Worm (Caenorhabditis elegans) whole organism, late embryonic: Measurements from ENCODE around the gene Y25C1A.8.

Experiments used
- C08G9.2 ChIP-seq: sonication (generic microtip); optimal IDR thresholded peaks from 2 replicates; lab custom pipeline; 2016; ENCODE audit warnings: mild to moderate bottlenecking, missing genetic modification characterization, moderate library complexity, missing compliant biosample characterization
- F13H6.1 ChIP-seq: sonication (generic microtip); optimal IDR thresholded peaks from 2 replicates; lab custom pipeline; 2016; ENCODE audit warnings: missing genetic modification characterization, missing compliant biosample characterization
- K02D7.2 ChIP-seq: sonication (generic microtip); optimal IDR thresholded peaks from 2 replicates; lab custom pipeline; 2017; ENCODE audit warnings: mild to moderate bottlenecking, missing genetic modification characterization, missing compliant biosample characterization
- K09A11.1 ChIP-seq: sonication (generic microtip); optimal IDR thresholded peaks from 2 replicates; lab custom pipeline; 2017; ENCODE audit warnings: antibody characterized with exemption, mild to moderate bottlenecking, missing genetic modification characterization, missing compliant biosample characterization; ENCODE audit not compliant: insufficient read depth
- ama-1 ChIP-seq: fragments of 150-350 bp; optimal IDR thresholded peaks from 2 replicates; lab custom pipeline; 2014
- ceh-19 ChIP-seq: fragments of 200-800 bp; sonication (Bioruptor generic); optimal IDR thresholded peaks from 2 replicates; lab custom pipeline; 2018; ENCODE audit warnings: mild to moderate bottlenecking, missing genetic modification characterization, missing compliant biosample characterization
- ceh-2 ChIP-seq: sonication (generic microtip); optimal IDR thresholded peaks from 2 replicates; lab custom pipeline; 2016; ENCODE audit warnings: missing genotype, missing genetic modification characterization, missing compliant biosample characterization
- ceh-31 ChIP-seq: sonication (generic microtip); optimal IDR thresholded peaks from 2 replicates; lab custom pipeline; 2016; ENCODE audit warnings: missing genetic modification characterization, missing compliant biosample characterization
- ceh-34 ChIP-seq: sonication (generic microtip); optimal IDR thresholded peaks from 2 replicates; lab custom pipeline; 2016; ENCODE audit warnings: mild to moderate bottlenecking, missing genetic modification characterization, missing compliant biosample characterization
- ceh-48 ChIP-seq: sonication (generic microtip); optimal IDR thresholded peaks from 2 replicates; lab custom pipeline; 2016; ENCODE audit warnings: missing genetic modification characterization, inconsistent platforms, missing compliant biosample characterization
- ceh-9 ChIP-seq: sonication (generic microtip); optimal IDR thresholded peaks from 2 replicates; lab custom pipeline; 2016; ENCODE audit warnings: mild to moderate bottlenecking, missing genetic modification characterization, inconsistent platforms, missing compliant biosample characterization
- ets-4 ChIP-seq: sonication (generic microtip); optimal IDR thresholded peaks from 2 replicates; lab custom pipeline; 2016; ENCODE audit warnings: missing genetic modification characterization, missing compliant biosample characterization
- hlh-13 ChIP-seq: fragments of 200-800 bp; sonication (Bioruptor generic); optimal IDR thresholded peaks from 2 replicates; lab custom pipeline; 2018; ENCODE audit warnings: mild to moderate bottlenecking, missing genetic modification characterization, missing compliant biosample characterization
- hlh-30 ChIP-seq: sonication (generic microtip); optimal IDR thresholded peaks from 2 replicates; lab custom pipeline; 2017; ENCODE audit warnings: antibody characterized with exemption, missing genetic modification characterization, missing compliant biosample characterization; ENCODE audit not compliant: insufficient read depth
- hlh-6 ChIP-seq: sonication (generic microtip); optimal IDR thresholded peaks from 2 replicates; lab custom pipeline; 2016; ENCODE audit warnings: missing genotype, missing genetic modification characterization, missing compliant biosample characterization
- hlh-8 ChIP-seq: sonication (generic microtip); optimal IDR thresholded peaks from 2 replicates; lab custom pipeline; 2016; ENCODE audit warnings: missing genotype, missing genetic modification characterization, missing compliant biosample characterization
- lin-11 ChIP-seq: fragments of 200-800 bp; sonication (Bioruptor generic); optimal IDR thresholded peaks from 2 replicates; lab custom pipeline; 2018; ENCODE audit warnings: mild to moderate bottlenecking, missing genetic modification characterization, missing compliant biosample characterization
- mec-3 ChIP-seq: sonication (generic microtip); optimal IDR thresholded peaks from 2 replicates; lab custom pipeline; 2016; ENCODE audit warnings: borderline replicate concordance, missing genetic modification characterization, missing compliant biosample characterization
- nfya-1 ChIP-seq: sonication (generic microtip); optimal IDR thresholded peaks from 2 replicates; lab custom pipeline; 2017; ENCODE audit warnings: missing genetic modification characterization, mild to moderate bottlenecking, missing compliant biosample characterization, antibody characterized with exemption, moderate library complexity
- nhr-11 ChIP-seq: fragments of 150-350 bp; optimal IDR thresholded peaks from 2 replicates; lab custom pipeline; 2014; ENCODE audit warnings: missing biosample characterization, missing genetic modification characterization
- nhr-232 ChIP-seq: sonication (generic microtip); optimal IDR thresholded peaks from 2 replicates; lab custom pipeline; 2016; ENCODE audit warnings: missing genetic modification characterization, missing compliant biosample characterization
- pha-2 ChIP-seq: sonication (generic microtip); optimal IDR thresholded peaks from 2 replicates; lab custom pipeline; 2017; ENCODE audit warnings: mild to moderate bottlenecking, missing genetic modification characterization, missing compliant biosample characterization
- pros-1 ChIP-seq: fragments of 150-350 bp; optimal IDR thresholded peaks from 2 replicates; lab custom pipeline; 2014; ENCODE audit warnings: missing biosample characterization, missing genetic modification reagents, missing genetic modification characterization
- ref-2 ChIP-seq: sonication (generic microtip); optimal IDR thresholded peaks from 2 replicates; lab custom pipeline; 2016; ENCODE audit warnings: missing genetic modification characterization, missing compliant biosample characterization
- sox-2 ChIP-seq: fragments of 200-800 bp; sonication (Bioruptor generic); IDR thresholded peaks from 2 replicates; pipeline ENCODE4 v1.3.6; 2022; ENCODE audit warnings: missing genetic modification reagents, missing genetic modification characterization, missing compliant biosample characterization
- sox-4 ChIP-seq: sonication (generic microtip); optimal IDR thresholded peaks from 2 replicates; lab custom pipeline; 2017; ENCODE audit warnings: mild to moderate bottlenecking, missing genetic modification characterization, inconsistent platforms, missing compliant biosample characterization
- syd-9 ChIP-seq: sonication (generic microtip); optimal IDR thresholded peaks from 2 replicates; lab custom pipeline; 2016; ENCODE audit warnings: mild to moderate bottlenecking, missing genetic modification characterization, moderate library complexity, missing compliant biosample characterization
- tbx-2 ChIP-seq: sonication (generic microtip); optimal IDR thresholded peaks from 2 replicates; lab custom pipeline; 2016; ENCODE audit warnings: missing genetic modification characterization, missing compliant biosample characterization
- tbx-7 ChIP-seq: sonication (generic microtip); optimal IDR thresholded peaks from 2 replicates; lab custom pipeline; 2016; ENCODE audit warnings: missing genotype, missing genetic modification characterization, missing compliant biosample characterization
- unc-42 ChIP-seq: sonication (generic microtip); optimal IDR thresholded peaks from 2 replicates; lab custom pipeline; 2016; ENCODE audit warnings: missing genotype, missing genetic modification characterization, missing compliant biosample characterization
- unc-55 ChIP-seq: sonication (generic microtip); optimal IDR thresholded peaks from 2 replicates; lab custom pipeline; 2017; ENCODE audit warnings: missing biosample characterization, missing genetic modification reagents, missing genetic modification characterization
- unc-86 ChIP-seq: sonication (generic microtip); optimal IDR thresholded peaks from 2 replicates; lab custom pipeline; 2016; ENCODE audit warnings: missing genetic modification characterization, missing compliant biosample characterization

Y25C1A.8 gene

ce11 chrII:3126341-3126740 lies 49.6 kb upstream of the Y25C1A.8 start, which contains the start of gene ins-19:
TSS of gene ins-19 (minus strand) at chrII:3126441.
- no peak for TF ChIP-seq ceh-19 (GFP tag; lab: Kevin White, UChicago)

- no peak for TF ChIP-seq ceh-34 (tag; lab: Kevin White, UChicago)
- no peak for TF ChIP-seq sox-2 (GFP tag; lab: Robert Waterston, UW)
- no peak for TF ChIP-seq K02D7.2 (tag; lab: Kevin White, UChicago)
- no peak for TF ChIP-seq hlh-13
- no peak for TF ChIP-seq syd-9
- no peak for TF ChIP-seq nhr-11 (tag; lab: Kevin White, UChicago)
- TF ChIP-seq sox-4 (tag; lab: Kevin White, UChicago): no peak
- no peak for TF ChIP-seq nhr-232 (tag; lab: Kevin White, UChicago)
- TF ChIP-seq unc-86 (tag; lab: Kevin White, UChicago): no peak
- TF ChIP-seq F13H6.1 (tag; lab: Kevin White, UChicago): no peak
- no peak for TF ChIP-seq mec-3 (tag; lab: Kevin White, UChicago)
- no peak for TF ChIP-seq pha-2
Measured at ce11 chrII:3123206-3123605, 46.4 kb upstream of the Y25C1A.8 start, which contains the start of gene srh-71. TSS of gene srh-71 (plus strand) at chrII:3123506.

ce11 chrII:3118907-3119382 lies 42.2 kb upstream of the Y25C1A.8 start, which contains the start of gene T10D4.6:
TSS of gene T10D4.6 (plus strand) at chrII:3119332.
- TF ChIP-seq nfya-1: peak; percentile 42
- no peak for TF ChIP-seq lin-11 (tag; lab: Kevin White, UChicago)
- TF ChIP-seq ceh-2 (tag; lab: Kevin White, UChicago): peak; percentile 0
- peak; percentile 71 for TF ChIP-seq ceh-48 (tag; lab: Kevin White, UChicago)
- TF ChIP-seq ref-2 (tag; lab: Kevin White, UChicago): no peak
- no peak for TF ChIP-seq ceh-19 (GFP tag; lab: Kevin White, UChicago)
- no peak for TF ChIP-seq pros-1 (tag; lab: Kevin White, UChicago)
- TF ChIP-seq ceh-34 (tag; lab: Kevin White, UChicago): peak; percentile 40
- no peak for TF ChIP-seq hlh-6 (tag; lab: Kevin White, UChicago)
- TF ChIP-seq ceh-9 (tag; lab: Kevin White, UChicago): no peak
- TF ChIP-seq unc-42 (tag; lab: Kevin White, UChicago): peak; percentile 34
- no peak for TF ChIP-seq C08G9.2
- TF ChIP-seq tbx-2 (tag; lab: Kevin White, UChicago): peak; percentile 70
- no peak for TF ChIP-seq nhr-232 (tag; lab: Kevin White, UChicago)
- TF ChIP-seq ets-4 (tag; lab: Kevin White, UChicago): no peak
- peak; percentile 27 for TF ChIP-seq ceh-31 (tag; lab: Kevin White, UChicago)

ce11 chrII:3117471-3117870 lies 40.7 kb upstream of the Y25C1A.8 start, which contains the start of gene T10D4.7:
TSS of gene T10D4.7 (plus strand) at chrII:3117771.
- TF ChIP-seq hlh-8 (no peak), sox-2 (GFP tag; lab: Robert Waterston, UW) (no peak), nfya-1 (no peak), hlh-13 (no peak), hlh-30 (no peak), nhr-232 (tag; lab: Kevin White, UChicago) (no peak), tbx-7 (no peak)

ce11 chrII:3113934-3114333 lies 37.2 kb upstream of the Y25C1A.8 start, which contains the start of gene clec-123:
TSS of gene clec-123 (plus strand) at chrII:3114234.
- TF ChIP-seq ama-1: no peak
- TF ChIP-seq unc-42 (tag; lab: Kevin White, UChicago): no peak
- TF ChIP-seq nhr-232 (tag; lab: Kevin White, UChicago): no peak
- no peak for TF ChIP-seq K09A11.1 (tag; lab: Kevin White, UChicago)
- TF ChIP-seq ceh-9 (tag; lab: Kevin White, UChicago): no peak
- TF ChIP-seq unc-55 (GFP tag; lab: Kevin White, UChicago): no peak
- no peak for TF ChIP-seq nhr-11 (tag; lab: Kevin White, UChicago)
